Worm (Caenorhabditis elegans) whole organism, L2 larva: Measurements from ENCODE around the gene ZK669.3.
A peak's percentile ranks its signal among the peaks of the same experiment; 100 is the strongest.

Experiments
- C34F6.9 ChIP-seq: fragments of 150-350 bp; optimal IDR thresholded peaks from 2 replicates; lab custom pipeline; 2014; ENCODE audit warnings: missing biosample characterization, missing genetic modification characterization
- F13H6.1 ChIP-seq: sonication (generic microtip); optimal IDR thresholded peaks from 2 replicates; lab custom pipeline; 2016; ENCODE audit warnings: missing genetic modification characterization, missing compliant biosample characterization
- R02D3.7 ChIP-seq: fragments of 150-350 bp; optimal IDR thresholded peaks from 2 replicates; lab custom pipeline; 2014; ENCODE audit warnings: missing biosample characterization, missing genetic modification characterization
- Y55F3AM.14 ChIP-seq: fragments of 200-800 bp; sonication (Bioruptor generic); optimal IDR thresholded peaks from 2 replicates; lab custom pipeline; 2018; ENCODE audit warnings: mild to moderate bottlenecking, missing genetic modification characterization, missing compliant biosample characterization
- ZK546.5 ChIP-seq: sonication (generic microtip); optimal IDR thresholded peaks from 2 replicates; lab custom pipeline; 2017; ENCODE audit warnings: missing biosample characterization, missing genetic modification characterization
- alr-1 ChIP-seq: fragments of 150-350 bp; optimal IDR thresholded peaks from 2 replicates; lab custom pipeline; 2014; ENCODE audit warnings: missing biosample characterization, missing genetic modification characterization
- ama-1 ChIP-seq: fragments of 150-350 bp; optimal IDR thresholded peaks from 2 replicates; lab custom pipeline; 2018; ENCODE audit warnings: inconsistent platforms
- blmp-1 ChIP-seq: sonication (generic microtip); optimal IDR thresholded peaks from 2 replicates; lab custom pipeline; 2017; ENCODE audit warnings: missing genetic modification characterization, mild to moderate bottlenecking, missing compliant biosample characterization, antibody characterized with exemption, moderate library complexity; ENCODE audit not compliant: insufficient read depth
- ceh-16 ChIP-seq: fragments of 150-350 bp; optimal IDR thresholded peaks from 2 replicates; lab custom pipeline; 2014; ENCODE audit warnings: missing biosample characterization, missing genetic modification characterization
- ceh-82 ChIP-seq: fragments of 150-350 bp; optimal IDR thresholded peaks from 2 replicates; lab custom pipeline; 2014; ENCODE audit warnings: missing biosample characterization, missing genetic modification characterization
- dmd-4 ChIP-seq: sonication (generic microtip); optimal IDR thresholded peaks from 2 replicates; lab custom pipeline; 2017; ENCODE audit warnings: missing biosample characterization, missing genetic modification characterization
- fos-1 ChIP-seq: fragments of 150-350 bp; optimal IDR thresholded peaks from 2 replicates; lab custom pipeline; 2014; ENCODE audit warnings: missing biosample characterization, missing genetic modification characterization
- lin-11 ChIP-seq: fragments of 150-350 bp; sonication (generic microtip); optimal IDR thresholded peaks from 2 replicates; lab custom pipeline; 2014; ENCODE audit warnings: missing biosample characterization, missing genetic modification characterization, inconsistent platforms, mixed read lengths
- lin-13 ChIP-seq: fragments of 150-350 bp; optimal IDR thresholded peaks from 2 replicates; lab custom pipeline; 2014; ENCODE audit warnings: missing biosample characterization, missing genetic modification reagents, missing genetic modification characterization
- lin-39 ChIP-seq: fragments of 150-350 bp; optimal IDR thresholded peaks from 2 replicates; lab custom pipeline; 2014; ENCODE audit warnings: missing biosample characterization, missing genetic modification reagents, missing genetic modification characterization
- lsy-2 ChIP-seq, 2 experiments: fragments of 150-350 bp in 1 of 2; sonication (generic microtip) in 1 of 2; optimal IDR thresholded peaks; 2 replicates each; lab custom pipeline; 2014 to 2017; ENCODE audit warnings: missing biosample characterization in 2 of 2, missing genetic modification characterization in 2 of 2
- mab-5 ChIP-seq: fragments of 150-350 bp; optimal IDR thresholded peaks from 2 replicates; lab custom pipeline; 2014; ENCODE audit warnings: missing biosample characterization, missing genetic modification characterization
- mbf-1 ChIP-seq: sonication (generic microtip); optimal IDR thresholded peaks from 2 replicates; lab custom pipeline; 2017; ENCODE audit warnings: missing biosample characterization, missing genetic modification characterization
- nhr-11 ChIP-seq: fragments of 150-350 bp; optimal IDR thresholded peaks from 2 replicates; lab custom pipeline; 2014; ENCODE audit warnings: missing biosample characterization, missing genetic modification characterization
- nhr-12 ChIP-seq: fragments of 150-350 bp; optimal IDR thresholded peaks from 2 replicates; lab custom pipeline; 2014; ENCODE audit warnings: missing biosample characterization, missing genetic modification characterization
- nhr-21 ChIP-seq: fragments of 150-350 bp; optimal IDR thresholded peaks from 2 replicates; lab custom pipeline; 2014; ENCODE audit warnings: missing biosample characterization, missing genetic modification characterization
- nhr-25 ChIP-seq: fragments of 150-350 bp; sonication (generic microtip); optimal IDR thresholded peaks from 3 replicates; lab custom pipeline; 2014; ENCODE audit warnings: missing biosample characterization, missing genetic modification characterization
- nhr-77 ChIP-seq: fragments of 150-350 bp; optimal IDR thresholded peaks from 2 replicates; lab custom pipeline; 2014; ENCODE audit warnings: missing biosample characterization, missing genetic modification characterization
- peb-1 ChIP-seq: fragments of 150-350 bp; optimal IDR thresholded peaks from 2 replicates; lab custom pipeline; 2014; ENCODE audit warnings: missing biosample characterization, missing genetic modification characterization
- skn-1 ChIP-seq: sonication (generic microtip); optimal IDR thresholded peaks from 2 replicates; lab custom pipeline; 2017; ENCODE audit warnings: missing biosample characterization, missing genetic modification characterization
- unc-55 ChIP-seq: fragments of 150-350 bp; sonication (generic microtip); optimal IDR thresholded peaks from 3 replicates; lab custom pipeline; 2014; ENCODE audit warnings: missing biosample characterization, missing genetic modification reagents, missing genetic modification characterization
- unc-62 ChIP-seq: fragments of 150-350 bp; optimal IDR thresholded peaks from 2 replicates; lab custom pipeline; 2014; ENCODE audit warnings: missing biosample characterization, missing genetic modification reagents, missing genetic modification characterization
- zag-1 ChIP-seq: fragments of 150-350 bp; optimal IDR thresholded peaks from 2 replicates; lab custom pipeline; 2014; ENCODE audit warnings: missing biosample characterization, missing genetic modification characterization
- ztf-11 ChIP-seq: sonication (generic microtip); optimal IDR thresholded peaks from 2 replicates; lab custom pipeline; 2017; ENCODE audit warnings: missing biosample characterization, missing genetic modification characterization
- ztf-4 ChIP-seq: fragments of 150-350 bp; optimal IDR thresholded peaks from 2 replicates; lab custom pipeline; 2014; ENCODE audit warnings: missing biosample characterization, missing genetic modification characterization

ZK669.3 gene

DNA sequence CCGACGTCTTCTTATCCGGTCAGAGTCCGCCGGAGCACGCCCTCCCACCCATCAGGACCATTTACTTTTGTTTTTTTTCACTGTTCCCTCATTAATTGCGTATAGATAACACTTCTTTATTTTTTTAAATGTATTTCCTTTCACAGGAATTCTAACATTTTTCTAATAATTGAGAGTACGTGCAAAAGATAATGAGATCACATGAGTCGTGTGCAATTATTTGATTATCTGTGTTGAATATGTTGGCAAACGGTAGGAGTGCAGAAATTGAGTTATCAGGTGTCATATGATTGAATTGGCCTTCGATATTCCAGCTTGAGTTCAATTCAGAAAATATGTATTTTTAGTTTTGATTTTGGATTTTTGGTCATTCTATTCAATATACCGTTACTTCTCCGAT lies 27.4 kb downstream of the ZK669.3 start:
- no peak for TF ChIP-seq Y55F3AM.14 (GFP tag; lab: Kevin White, UChicago)
- peak; percentile 8 for TF ChIP-seq C34F6.9
- no peak for TF ChIP-seq ceh-82

DNA sequence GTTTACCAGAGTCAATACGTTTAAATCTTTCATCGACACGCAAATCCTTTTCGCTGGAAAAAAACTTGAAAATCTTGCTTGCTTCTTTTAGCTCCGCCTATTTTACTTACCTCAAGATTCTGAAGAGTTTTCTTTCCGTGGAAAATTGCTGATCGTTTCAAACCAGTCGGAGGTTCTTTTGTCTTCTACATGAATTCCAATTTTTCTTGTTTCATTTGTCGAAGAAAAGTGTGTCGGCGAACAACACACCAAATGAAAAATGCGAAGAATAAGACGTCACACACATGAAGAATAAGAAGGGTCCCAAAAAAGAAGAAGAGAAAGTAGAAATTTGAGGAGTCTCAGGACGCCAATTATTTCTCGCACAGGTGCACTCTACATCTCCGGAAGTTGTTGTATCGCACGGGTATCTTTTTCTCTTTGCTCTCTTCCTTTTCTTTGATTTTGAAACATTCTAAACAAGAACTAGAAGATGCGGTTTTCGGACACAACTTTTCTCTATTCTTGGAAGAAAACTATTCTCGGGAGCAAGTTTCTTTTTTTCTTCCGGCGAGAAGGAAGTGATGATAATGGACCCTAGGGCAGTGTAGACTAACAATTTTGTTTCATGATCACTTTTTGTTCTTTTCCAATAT lies 33.4 kb downstream of the ZK669.3 start:
- TF ChIP-seq lin-13 (GFP tag; lab: Kevin White, UChicago) (no peak), unc-55 (GFP tag; lab: Kevin White, UChicago) (peak; percentile 7)

DNA sequence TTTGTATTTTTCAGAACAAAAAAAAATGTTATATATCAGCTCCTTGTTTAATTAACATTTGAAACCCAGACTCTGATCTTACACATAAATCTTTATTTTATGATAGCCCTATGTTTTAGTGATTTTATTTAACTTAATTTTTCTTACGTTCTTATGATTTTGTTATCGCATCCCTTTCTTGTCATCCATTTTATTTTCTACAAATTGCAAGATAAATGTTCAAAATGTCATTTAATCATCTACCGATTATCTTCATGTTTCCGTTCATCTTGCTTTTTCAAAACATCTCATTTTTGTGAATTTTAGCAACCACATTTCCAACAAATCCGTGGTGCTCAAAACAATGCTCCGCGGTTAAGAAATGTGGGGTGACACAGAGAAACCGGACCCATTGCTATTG lies 35.4 kb downstream of the ZK669.3 start, which contains the start of gene DH11.5:
Gene DH11.5, plus strand, starts transcription at position 301 of the 400 bp plus-strand sequence.
- TF ChIP-seq blmp-1 (tag; lab: Kevin White, UChicago) (no peak), lin-39 (tag; lab: Kevin White, UChicago) (no peak), unc-62 (GFP tag; lab: Kevin White, UChicago) (no peak)
- TF ChIP-seq, all 48 proteins: peak for 0

DNA sequence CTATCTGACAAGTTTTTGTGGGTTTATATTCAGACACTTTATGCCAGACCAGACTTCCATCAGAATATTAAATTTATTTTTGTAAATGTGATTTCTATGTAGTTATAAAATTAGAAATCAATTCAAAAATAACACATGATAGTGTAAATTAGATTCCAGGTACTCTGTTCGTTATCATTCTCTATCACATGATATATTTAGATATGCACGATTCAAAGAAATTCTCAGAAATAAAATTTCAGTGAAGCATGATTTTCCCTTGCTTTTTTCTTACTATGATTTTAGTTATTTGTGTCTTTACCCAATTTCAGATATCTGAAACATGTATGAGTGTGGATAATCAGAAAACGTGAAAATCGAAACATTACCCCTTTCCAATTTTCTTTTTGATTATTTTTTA lies 36.6 kb downstream of the ZK669.3 start:
- TF ChIP-seq peb-1 (no peak), dmd-4 (tag; lab: Kevin White, UChicago) (peak; percentile 14), ztf-4 (tag; lab: Kevin White, UChicago) (no peak), C34F6.9 (peak; percentile 8), lsy-2 (tag; optimal IDR thresholded peaks at IDR 0.05; lab: Kevin White, UChicago) (peak in 1 of 2 experiments; percentile 24), lin-13 (GFP tag; lab: Kevin White, UChicago) (no peak), nhr-21 (tag; lab: Kevin White, UChicago) (peak; percentile 60), F13H6.1 (tag; lab: Kevin White, UChicago) (no peak)

- TF ChIP-seq unc-55 (GFP tag; lab: Kevin White, UChicago) = peak; percentile 2
- TF ChIP-seq lsy-2 (tag; optimal IDR thresholded peaks at IDR 0.05; lab: Kevin White, UChicago) = no peak
- TF ChIP-seq alr-1 (tag; lab: Kevin White, UChicago) = no peak
- TF ChIP-seq nhr-21 (tag; lab: Kevin White, UChicago) = no peak
- TF ChIP-seq mab-5 = peak; percentile 60
These were observed 40.1 kb downstream of the ZK669.3 start for ce11 chrII:7981084-7981483.

ce11 chrII:7983454-7983853 lies 42.5 kb downstream of the ZK669.3 start:
- TF ChIP-seq mbf-1 (tag; lab: Kevin White, UChicago) (no peak), zag-1 (tag; lab: Kevin White, UChicago) (no peak), nhr-11 (no peak), lin-39 (tag; lab: Kevin White, UChicago) (no peak), nhr-77 (tag; lab: Kevin White, UChicago) (no peak), C34F6.9 (no peak), R02D3.7 (tag; lab: Kevin White, UChicago) (no peak), ceh-82 (no peak), nhr-12 (tag; lab: Kevin White, UChicago) (no peak), dmd-4 (tag; lab: Kevin White, UChicago) (no peak)
- TF ChIP-seq, all 48 proteins: peak for 0

DNA sequence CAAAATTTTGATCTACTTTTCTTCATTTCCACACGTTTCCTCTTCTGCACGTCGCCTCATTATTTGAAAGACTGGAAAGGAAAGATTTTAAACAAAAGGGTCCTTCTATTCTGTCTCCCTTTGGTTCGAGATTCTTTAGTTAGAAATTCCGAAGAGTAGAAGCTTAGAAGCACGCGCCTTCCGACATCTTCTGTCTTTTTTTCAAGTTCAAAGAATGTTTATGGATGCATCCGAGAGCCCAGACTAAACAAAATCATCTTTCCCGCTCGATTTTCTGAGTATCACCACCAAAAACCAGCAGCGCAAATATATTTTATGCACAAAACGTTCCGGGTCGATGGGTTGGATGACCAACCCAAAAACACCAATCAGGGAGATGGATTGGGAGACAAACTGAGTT lies 43.1 kb downstream of the ZK669.3 start:
- TF ChIP-seq skn-1 (tag; lab: Kevin White, UChicago) = no peak
- no peak for TF ChIP-seq peb-1
- TF ChIP-seq alr-1 (tag; lab: Kevin White, UChicago) = no peak
- no peak for TF ChIP-seq ztf-11 (tag; lab: Kevin White, UChicago)
- no peak for TF ChIP-seq Y55F3AM.14 (GFP tag; lab: Kevin White, UChicago)
- no peak for TF ChIP-seq ama-1 (lab: Kevin White, UChicago)

DNA sequence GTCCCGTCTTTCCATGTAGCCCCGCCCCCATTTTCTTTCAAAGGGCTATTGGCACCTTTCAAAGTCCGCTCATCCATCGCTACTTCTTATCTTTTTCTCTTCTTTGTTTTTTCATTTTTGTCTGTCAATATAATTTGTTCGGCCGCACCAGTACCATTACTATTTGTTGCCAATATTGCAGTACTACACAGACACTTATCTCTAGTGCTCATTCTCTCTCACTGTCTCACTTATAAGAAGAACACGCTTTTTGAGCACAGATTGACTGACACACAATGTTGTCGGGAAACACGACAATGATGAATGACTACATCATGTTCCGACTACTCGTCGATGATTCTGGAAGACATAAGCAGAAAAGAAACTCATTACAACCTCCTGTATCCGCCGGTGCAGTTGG lies 44.1 kb downstream of the ZK669.3 start:
- TF ChIP-seq ceh-16 (tag; lab: Kevin White, UChicago) (no peak), ZK546.5 (no peak), lin-11 (no peak), ceh-82 (no peak), peb-1 (no peak), fos-1 (no peak), lin-13 (GFP tag; lab: Kevin White, UChicago) (no peak), nhr-25 (tag; lab: Kevin White, UChicago) (no peak)
